Worm (Caenorhabditis elegans) whole organism, midembryonic: ENCODE measurements around the gene nhx-9.

Experiments
- T22C8.4 ChIP-seq: fragments of 200-800 bp; sonication (Bioruptor generic); IDR thresholded peaks from 2 replicates; pipeline ENCODE4 v1.3.6; 2022; ENCODE audit warnings: missing genetic modification characterization, missing compliant biosample characterization
- cog-1 ChIP-seq: sonication (generic microtip); optimal IDR thresholded peaks from 2 replicates; lab custom pipeline; 2016; ENCODE audit warnings: missing genetic modification characterization, missing compliant biosample characterization
- flt-1 ChIP-seq: fragments of 200-800 bp; sonication (Bioruptor generic); IDR thresholded peaks from 2 replicates; pipeline ENCODE4 v1.3.6; 2022; ENCODE audit warnings: missing genetic modification characterization, missing compliant biosample characterization
- klf-2 ChIP-seq: fragments of 200-800 bp; sonication (Bioruptor generic); conservative IDR thresholded peaks from 2 replicates; pipeline ENCODE4 v1.3.6; 2022; ENCODE audit warnings: missing genetic modification reagents, missing genetic modification characterization, missing compliant biosample characterization
- med-1 ChIP-seq: sonication (generic microtip); optimal IDR thresholded peaks from 2 replicates; lab custom pipeline; 2017; ENCODE audit warnings: missing genetic modification characterization, mild to moderate bottlenecking, missing compliant biosample characterization, antibody characterized with exemption, missing genetic modification reagents; ENCODE audit not compliant: insufficient read depth
- ref-1 ChIP-seq: fragments of 200-800 bp; sonication (Bioruptor generic); conservative IDR thresholded peaks from 2 replicates; pipeline ENCODE4 v1.3.6; 2022; ENCODE audit warnings: missing genetic modification reagents, missing genetic modification characterization, missing compliant biosample characterization
- tab-1 ChIP-seq: fragments of 200-800 bp; sonication (Bioruptor generic); IDR thresholded peaks from 2 replicates; pipeline ENCODE4 v1.3.6; 2022; ENCODE audit warnings: missing genetic modification characterization, missing compliant biosample characterization
- ztf-23 ChIP-seq: fragments of 200-800 bp; sonication (Bioruptor generic); IDR thresholded peaks from 2 replicates; pipeline ENCODE4 v1.3.6; 2022; ENCODE audit warnings: missing genetic modification reagents, missing genetic modification characterization, missing compliant biosample characterization
- ztf-29 ChIP-seq: fragments of 200-800 bp; sonication (Bioruptor generic); IDR thresholded peaks from 2 replicates; pipeline ENCODE4 v1.3.6; 2022; ENCODE audit warnings: missing genetic modification reagents, missing genetic modification characterization, missing compliant biosample characterization

nhx-9 gene

ce11 chrIV:11965327-11965726 is 34.7 kb downstream of the nhx-9 start, which contains the start of gene srj-1:
TSS of gene srj-1 (minus strand) at chrIV:11965427.
- TF ChIP-seq cog-1 (tag; lab: Kevin White, UChicago) (no peak), tab-1 (GFP tag; lab: Robert Waterston, UW) (no peak), T22C8.4 (no peak)

ce11 chrIV:11970171-11970570 is 39.5 kb downstream of the nhx-9 start, which contains the start of gene ZK829.9:
TSS of gene ZK829.9 (plus strand) at chrIV:11970534.
- TF ChIP-seq T22C8.4: no peak
- no peak for TF ChIP-seq tab-1 (GFP tag; lab: Robert Waterston, UW)
- no peak for TF ChIP-seq cog-1 (tag; lab: Kevin White, UChicago)
- no peak for TF ChIP-seq ztf-29 (GFP tag; lab: Robert Waterston, UW)
- no peak for TF ChIP-seq ztf-23 (GFP tag; lab: Robert Waterston, UW)
- no peak for TF ChIP-seq flt-1
- no peak for TF ChIP-seq med-1 (GFP tag; lab: Kevin White, UChicago)
- no peak for TF ChIP-seq klf-2 (GFP tag; lab: Robert Waterston, UW)
- no peak for TF ChIP-seq ref-1 (GFP tag; lab: Robert Waterston, UW)
